Worm (Caenorhabditis elegans) whole organism, early embryonic: ENCODE data around the gene C49C3.21.

Experiments
- B0310.2 ChIP-seq: sonication (generic microtip); optimal IDR thresholded peaks from 2 replicates; lab custom pipeline; 2016; ENCODE audit warnings: mild to moderate bottlenecking, missing genetic modification characterization, missing compliant biosample characterization
- F13C5.2 ChIP-seq: sonication (generic microtip); optimal IDR thresholded peaks from 2 replicates; lab custom pipeline; 2017; ENCODE audit warnings: mild to moderate bottlenecking, missing genetic modification characterization, inconsistent platforms, missing compliant biosample characterization
- aly-1 ChIP-seq: sonication (generic microtip); optimal IDR thresholded peaks from 2 replicates; lab custom pipeline; 2016; ENCODE audit warnings: missing genetic modification characterization, missing compliant biosample characterization
- ama-1 ChIP-seq: fragments of 150-350 bp; optimal IDR thresholded peaks from 2 replicates; lab custom pipeline; 2014
- ceh-13 ChIP-seq: fragments of 200-800 bp; sonication (Bioruptor generic); optimal IDR thresholded peaks from 2 replicates; lab custom pipeline; 2018; ENCODE audit warnings: mild to moderate bottlenecking, missing genetic modification characterization, missing compliant biosample characterization
- ceh-36 ChIP-seq: sonication (generic microtip); optimal IDR thresholded peaks from 2 replicates; lab custom pipeline; 2016; ENCODE audit warnings: missing genetic modification characterization, inconsistent platforms, missing compliant biosample characterization
- ets-7 ChIP-seq: sonication (generic microtip); optimal IDR thresholded peaks from 2 replicates; lab custom pipeline; 2016; ENCODE audit warnings: missing genotype, missing genetic modification characterization, missing compliant biosample characterization
- flt-1 ChIP-seq: fragments of 200-800 bp; sonication (Bioruptor generic); IDR thresholded peaks from 2 replicates; pipeline ENCODE4 v1.3.6; 2022; ENCODE audit warnings: missing genetic modification characterization, missing compliant biosample characterization
- hmbx-1 ChIP-seq: sonication (generic microtip); optimal IDR thresholded peaks from 2 replicates; lab custom pipeline; 2016; ENCODE audit warnings: mild to moderate bottlenecking, missing genetic modification characterization, missing compliant biosample characterization
- hmg-4 ChIP-seq: fragments of 200-800 bp; sonication (Bioruptor generic); optimal IDR thresholded peaks from 2 replicates; lab custom pipeline; 2018; ENCODE audit warnings: mild to moderate bottlenecking, missing genetic modification characterization, missing compliant biosample characterization
- hnd-1 ChIP-seq: sonication (generic microtip); optimal IDR thresholded peaks from 2 replicates; lab custom pipeline; 2016; ENCODE audit warnings: missing genetic modification characterization, missing compliant biosample characterization
- pes-1 ChIP-seq: fragments of 200-800 bp; sonication (Bioruptor generic); IDR thresholded peaks from 2 replicates; pipeline ENCODE4 v1.3.6; 2022; ENCODE audit warnings: missing genetic modification reagents, missing genetic modification characterization, missing compliant biosample characterization
- scrt-1 ChIP-seq: fragments of 200-800 bp; sonication (Bioruptor generic); IDR thresholded peaks from 2 replicates; pipeline ENCODE4 v1.3.6; 2022; ENCODE audit warnings: missing genetic modification characterization, missing compliant biosample characterization
- sea-1 ChIP-seq: fragments of 200-800 bp; sonication (Bioruptor generic); conservative IDR thresholded peaks from 2 replicates; pipeline ENCODE4 v1.3.6; 2022; ENCODE audit warnings: missing genetic modification characterization, missing compliant biosample characterization
- tbx-11 ChIP-seq: fragments of 200-800 bp; sonication (Bioruptor generic); IDR thresholded peaks from 2 replicates; pipeline ENCODE4 v1.3.6; 2022; ENCODE audit warnings: missing genetic modification characterization, missing compliant biosample characterization
- tbx-37 ChIP-seq: fragments of 200-800 bp; sonication (Bioruptor generic); conservative IDR thresholded peaks from 2 replicates; pipeline ENCODE4 v1.3.6; 2022; ENCODE audit warnings: missing genetic modification reagents, missing genetic modification characterization, missing compliant biosample characterization
- tra-4 ChIP-seq: sonication (generic microtip); optimal IDR thresholded peaks from 2 replicates; lab custom pipeline; 2017; ENCODE audit warnings: missing genetic modification characterization, missing compliant biosample characterization

Gene C49C3.21

DNA sequence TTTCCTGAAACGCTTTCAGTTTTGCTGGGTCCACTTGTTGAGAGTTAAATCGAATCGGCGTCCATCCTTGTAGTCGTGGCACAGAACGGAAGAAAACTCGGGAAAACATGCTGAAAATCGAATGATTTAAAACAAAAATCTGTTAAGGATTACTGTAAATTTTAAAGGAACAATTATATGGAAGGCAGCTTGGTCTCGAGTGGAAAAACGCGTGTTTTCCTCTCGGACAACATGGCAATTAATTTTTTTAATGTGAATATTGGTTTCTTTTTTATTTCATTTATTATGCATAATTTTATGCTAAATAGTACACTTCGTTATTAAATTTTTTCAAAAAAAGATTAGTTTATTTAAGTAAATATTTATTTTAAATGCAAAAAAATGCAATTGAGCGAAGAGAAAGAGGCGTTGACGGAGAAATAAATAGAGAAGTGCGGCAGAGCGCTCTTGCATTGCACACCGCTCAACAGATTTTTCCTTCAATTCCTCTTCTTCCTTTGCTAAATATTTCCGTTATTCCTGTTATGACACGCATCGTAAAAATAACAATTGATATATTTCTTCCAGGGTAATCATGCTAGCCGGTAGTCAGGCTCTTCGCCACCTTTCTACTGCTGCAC lies 37.4 kb downstream of the C49C3.21 start, which contains the start of the genes C30H6.9 and dlat-2:
C30H6.9 (minus strand) TSS at position 110 of the 620 bp plus-strand sequence.
dlat-2 (plus strand) TSS at position 566 of the 620 bp plus-strand sequence.
- TF ChIP-seq F13C5.2 (peak; percentile 32), aly-1 (tag; lab: Kevin White, UChicago) (no peak), ama-1 (lab: Kevin White, UChicago) (no peak)

DNA sequence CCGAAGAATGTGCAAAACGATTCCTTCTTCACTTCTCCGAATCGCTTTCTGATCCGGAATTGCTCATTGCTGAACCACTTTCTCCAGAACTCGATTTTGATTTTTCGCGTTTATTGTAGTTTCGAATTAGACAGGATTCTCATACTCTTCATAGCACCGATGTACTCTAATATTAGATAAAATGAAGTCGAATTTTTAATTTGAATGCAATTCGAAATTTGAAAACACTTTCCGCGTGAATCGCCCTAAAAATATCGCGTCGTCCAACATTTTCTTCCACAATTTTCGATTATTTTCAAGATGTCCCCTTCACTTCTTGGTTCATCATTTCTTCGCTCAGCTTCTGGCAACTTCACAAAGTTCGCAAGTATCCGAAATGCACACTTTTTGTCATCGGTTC lies 39.3 kb downstream of the C49C3.21 start, which contains the start of gene C30H6.8:
C30H6.8 (plus strand) TSS at position 301 of the 400 bp plus-strand sequence.
- TF ChIP-seq hmg-4 (GFP tag; lab: Kevin White, UChicago) (no peak), tbx-37 (GFP tag; lab: Robert Waterston, UW) (no peak), flt-1 (no peak), B0310.2 (tag; lab: Kevin White, UChicago) (no peak), hmbx-1 (no peak), scrt-1 (GFP tag; lab: Robert Waterston, UW) (no peak), tbx-11 (GFP tag; lab: Robert Waterston, UW) (no peak), hnd-1 (tag; lab: Kevin White, UChicago) (no peak), sea-1 (no peak), ceh-36 (tag; lab: Kevin White, UChicago) (no peak), ets-7 (tag; lab: Kevin White, UChicago) (no peak), tra-4 (tag; lab: Kevin White, UChicago) (no peak), ceh-13 (GFP tag; lab: Kevin White, UChicago) (no peak), ama-1 (lab: Kevin White, UChicago) (no peak), pes-1 (GFP tag; lab: Robert Waterston, UW) (no peak), F13C5.2 (no peak)

DNA sequence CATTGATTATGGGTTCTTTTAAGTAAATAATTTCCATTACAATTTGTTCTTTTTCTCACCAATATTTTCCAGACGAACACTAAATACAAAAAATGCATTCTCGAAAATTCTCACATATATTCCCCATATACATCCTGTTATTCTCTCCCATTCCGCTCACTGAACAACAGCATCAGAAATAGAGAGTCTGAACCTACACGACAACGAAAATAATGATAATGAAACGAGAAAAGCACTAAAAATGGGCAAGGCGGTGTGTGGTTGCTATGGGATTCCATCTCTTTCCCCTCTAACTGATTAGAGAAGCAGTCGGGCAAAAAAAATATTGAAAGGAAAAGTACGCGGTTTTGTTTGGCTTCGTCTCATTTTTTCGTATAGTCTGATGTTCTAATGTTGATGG lies 40.3 kb downstream of the C49C3.21 start, which contains the start of gene C30H6.12:
C30H6.12 (plus strand) TSS at position 301 of the 400 bp plus-strand sequence.
- no peak for TF ChIP-seq ceh-13 (GFP tag; lab: Kevin White, UChicago)
- TF ChIP-seq ama-1 (lab: Kevin White, UChicago), result no peak
- TF ChIP-seq flt-1, result no peak
- no peak for TF ChIP-seq hnd-1 (tag; lab: Kevin White, UChicago)
- no peak for TF ChIP-seq sea-1
- no peak for TF ChIP-seq scrt-1 (GFP tag; lab: Robert Waterston, UW)
- TF ChIP-seq tbx-11 (GFP tag; lab: Robert Waterston, UW), result no peak
- TF ChIP-seq tra-4 (tag; lab: Kevin White, UChicago), result no peak
- no peak for TF ChIP-seq B0310.2 (tag; lab: Kevin White, UChicago)
- TF ChIP-seq tbx-37 (GFP tag; lab: Robert Waterston, UW), result no peak
- no peak for TF ChIP-seq aly-1 (tag; lab: Kevin White, UChicago)
- TF ChIP-seq ceh-36 (tag; lab: Kevin White, UChicago), result no peak
- no peak for TF ChIP-seq hmbx-1

DNA sequence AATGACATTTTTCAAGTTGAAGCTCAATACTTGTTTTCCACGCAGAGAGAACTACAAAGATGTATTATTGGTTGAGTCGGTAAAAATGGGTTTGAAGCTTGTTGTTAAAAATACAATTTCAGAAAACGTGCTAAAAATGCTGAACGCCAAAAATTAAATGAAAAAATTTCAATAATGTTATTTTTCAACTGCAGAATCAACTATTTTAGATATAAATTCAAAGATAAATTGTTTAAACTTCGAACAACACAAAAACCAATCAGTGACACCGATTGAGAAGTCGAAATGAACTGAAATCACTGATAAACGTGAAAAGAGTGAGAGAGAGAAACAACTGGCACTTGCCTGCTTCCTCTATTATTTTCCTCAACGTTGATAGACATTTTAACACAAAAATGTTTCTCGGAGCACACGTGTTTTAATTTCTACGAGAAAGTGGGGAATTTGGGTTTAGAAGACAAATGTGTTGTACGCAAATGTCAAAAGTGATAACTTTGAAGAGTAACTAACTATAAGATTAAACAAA lies 44.7 kb downstream of the C49C3.21 start, which contains the start of gene T02D1.8:
T02D1.8 (minus strand) TSS at position 51 of the 526 bp plus-strand sequence.
- TF ChIP-seq tra-4 (tag; lab: Kevin White, UChicago), result no peak
